Worm (Caenorhabditis elegans): ENCODE measurements around the gene F33G12.3.

ce11 chrII:5032669-5033068 lies 1.2 kb downstream of the F33G12.3 start:
- TF ChIP-seq ama-1 (optimal IDR thresholded peaks at IDR 0.05) (peak; percentile 74), hmbx-1 (tag; optimal IDR thresholded peaks at IDR 0.05) (peak; percentile 83)
